Fruit fly (Drosophila melanogaster) whole organism, adult: ENCODE data around the gene SNF4Agamma.
A peak's percentile ranks its signal among the peaks of the same experiment; 100 is the strongest.

Source experiments
- CG11617 ChIP-seq: fragments of 200-800 bp; sonication (Bioruptor generic); optimal IDR thresholded peaks from 2 replicates; lab custom pipeline; 2017; ENCODE audit warnings: mild to moderate bottlenecking, missing biosample characterization, missing genetic modification reagents, missing genetic modification characterization
- CG12768 ChIP-seq: fragments of 200-800 bp; sonication (Bioruptor generic); optimal IDR thresholded peaks from 2 replicates; lab custom pipeline; 2017; ENCODE audit warnings: missing biosample characterization, missing genetic modification characterization, mild to moderate bottlenecking, moderate library complexity, missing genetic modification reagents
- CG14711 ChIP-seq: fragments of 200-800 bp; sonication (Bioruptor generic); optimal IDR thresholded peaks from 2 replicates; lab custom pipeline; 2018; ENCODE audit warnings: missing biosample characterization, mild to moderate bottlenecking, missing genetic modification characterization, moderate library complexity
- CG1620 ChIP-seq: fragments of 200-800 bp; sonication (Bioruptor generic); optimal IDR thresholded peaks from 2 replicates; lab custom pipeline; 2016; ENCODE audit warnings: missing biosample characterization, missing genetic modification characterization
- CG33017 ChIP-seq: fragments of 200-800 bp; sonication (Bioruptor generic); optimal IDR thresholded peaks from 2 replicates; lab custom pipeline; 2018; ENCODE audit warnings: missing biosample characterization, mild to moderate bottlenecking, missing genetic modification characterization, moderate library complexity
- CG5204 ChIP-seq: fragments of 200-800 bp; sonication (Bioruptor generic); optimal IDR thresholded peaks from 2 replicates; lab custom pipeline; 2016; ENCODE audit warnings: missing biosample characterization, missing genetic modification characterization
- CG7045 ChIP-seq: fragments of 200-800 bp; sonication (Bioruptor generic); optimal IDR thresholded peaks from 2 replicates; lab custom pipeline; 2017; ENCODE audit warnings: missing biosample characterization, mild to moderate bottlenecking, missing genetic modification characterization
- CG7101 ChIP-seq: fragments of 200-800 bp; sonication (Bioruptor generic); optimal IDR thresholded peaks from 2 replicates; lab custom pipeline; 2018; ENCODE audit warnings: missing biosample characterization, mild to moderate bottlenecking, missing genetic modification characterization, moderate library complexity
- Clk ChIP-seq: fragments of 200-800 bp; sonication (Bioruptor generic); optimal IDR thresholded peaks from 2 replicates; lab custom pipeline; 2017; ENCODE audit warnings: missing biosample characterization, missing genetic modification characterization
- Crg-1 ChIP-seq: fragments of 200-800 bp; sonication (Bioruptor generic); optimal IDR thresholded peaks from 2 replicates; lab custom pipeline; 2016; ENCODE audit warnings: missing biosample characterization, missing genetic modification characterization
- Hr96 ChIP-seq: fragments of 200-800 bp; sonication (Bioruptor generic); optimal IDR thresholded peaks from 2 replicates; lab custom pipeline; 2016; ENCODE audit warnings: missing biosample characterization, missing genetic modification characterization
- Mnt ChIP-seq: fragments of 200-800 bp; sonication (Bioruptor generic); optimal IDR thresholded peaks from 2 replicates; lab custom pipeline; 2016; ENCODE audit warnings: missing biosample characterization, mild to moderate bottlenecking, missing genetic modification characterization
- bab1 ChIP-seq: fragments of 200-800 bp; sonication (Bioruptor generic); optimal IDR thresholded peaks from 3 replicates; lab custom pipeline; 2019; ENCODE audit warnings: missing biosample characterization, mild to moderate bottlenecking, missing genetic modification characterization, moderate library complexity
- cic ChIP-seq: fragments of 200-800 bp; sonication (Bioruptor generic); optimal IDR thresholded peaks from 2 replicates; lab custom pipeline; 2017; ENCODE audit warnings: missing biosample characterization, mild to moderate bottlenecking, missing genetic modification characterization, moderate library complexity
- cnc ChIP-seq, 2 experiments: fragments of >200 bp; optimal IDR thresholded peaks; 2 replicates each; lab custom pipeline; 2017
- kay ChIP-seq: fragments of 200-800 bp; sonication (Bioruptor generic); peaks from one replicate; lab custom pipeline; 2016; ENCODE audit warnings: missing biosample characterization, missing genetic modification characterization, borderline replicate concordance
- ovo ChIP-seq: fragments of 200-800 bp; sonication (Bioruptor generic); optimal IDR thresholded peaks from 2 replicates; lab custom pipeline; 2016; ENCODE audit warnings: missing biosample characterization, missing genetic modification characterization
- pad ChIP-seq: fragments of 200-800 bp; sonication (Bioruptor generic); optimal IDR thresholded peaks from 3 replicates; lab custom pipeline; 2017; ENCODE audit warnings: missing biosample characterization, missing genetic modification characterization, mild to moderate bottlenecking, moderate library complexity, missing genetic modification reagents
- tj ChIP-seq: fragments of 200-800 bp; sonication (Bioruptor generic); optimal IDR thresholded peaks from 3 replicates; lab custom pipeline; 2017; ENCODE audit warnings: missing biosample characterization, mild to moderate bottlenecking, missing genetic modification characterization, moderate library complexity
- toe ChIP-seq: fragments of 200-800 bp; sonication (Bioruptor generic); optimal IDR thresholded peaks from 2 replicates; lab custom pipeline; 2016; ENCODE audit warnings: missing biosample characterization, missing genetic modification characterization

The SNF4Agamma gene

DNA sequence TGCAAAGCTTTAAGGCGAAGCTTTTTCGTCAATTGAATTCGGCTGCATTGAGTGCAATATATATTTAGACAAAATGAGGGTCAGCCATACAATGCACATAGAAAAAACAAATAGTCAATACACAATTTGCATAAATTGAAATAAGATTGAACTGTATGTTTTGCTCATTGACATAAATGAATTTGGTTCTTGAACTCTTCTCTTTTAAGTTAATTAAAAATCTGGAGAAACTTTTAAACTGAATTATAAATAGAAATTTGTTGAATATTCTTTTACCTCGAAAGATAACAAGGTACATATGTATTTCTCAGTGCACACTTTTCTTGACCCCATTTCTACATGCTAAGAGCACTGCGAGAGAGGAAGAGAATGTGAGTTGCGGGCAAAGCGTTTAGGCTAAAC lies 65.8 kb downstream of the SNF4Agamma start:
- no peak for TF ChIP-seq cic (GFP tag; lab: Kevin White, UChicago)
- no peak for TF ChIP-seq kay (GFP tag; lab: Kevin White, UChicago)
- TF ChIP-seq CG12768 (GFP tag; lab: Kevin White, UChicago), result no peak
- no peak for TF ChIP-seq CG1620 (GFP tag; lab: Kevin White, UChicago)
- TF ChIP-seq Clk (GFP tag; lab: Kevin White, UChicago), result no peak
- no peak for TF ChIP-seq CG7045 (GFP tag; lab: Kevin White, UChicago)
- no peak for TF ChIP-seq Crg-1 (GFP tag; lab: Kevin White, UChicago)
- peak; percentile 39 for TF ChIP-seq CG11617 (GFP tag; lab: Kevin White, UChicago)
- no peak for TF ChIP-seq Mnt (GFP tag; lab: Kevin White, UChicago)
- TF ChIP-seq toe (GFP tag; lab: Kevin White, UChicago), result no peak
- TF ChIP-seq CG14711 (tag; lab: Kevin White, UChicago), result peak; percentile 32
- no peak for TF ChIP-seq pad (GFP tag; lab: Kevin White, UChicago)
- TF ChIP-seq CG7101 (tag; lab: Kevin White, UChicago), result peak; percentile 54
- TF ChIP-seq ovo (GFP tag; lab: Kevin White, UChicago), result no peak
- TF ChIP-seq bab1 (GFP tag; lab: Kevin White, UChicago), result peak; percentile 1
- no peak for TF ChIP-seq cnc (optimal IDR thresholded peaks at IDR 0.05; lab: Kevin White, UChicago)
- TF ChIP-seq CG5204, result no peak
- no peak for TF ChIP-seq Hr96
- TF ChIP-seq CG33017, result peak; percentile 51
- TF ChIP-seq tj, result no peak

dm6 chr3R:21206802-21207238 lies 66.3 kb downstream of the SNF4Agamma start:
- TF ChIP-seq ovo (GFP tag; lab: Kevin White, UChicago) (peak; percentile 30), pad (GFP tag; lab: Kevin White, UChicago) (no peak), Crg-1 (GFP tag; lab: Kevin White, UChicago) (peak; percentile 39), Mnt (GFP tag; lab: Kevin White, UChicago) (peak; percentile 68), tj (no peak), CG5204 (no peak), cnc (optimal IDR thresholded peaks at IDR 0.05; lab: Kevin White, UChicago) (peak in 1 of 2 experiments; percentile 88), Clk (GFP tag; lab: Kevin White, UChicago) (no peak), cic (GFP tag; lab: Kevin White, UChicago) (peak; percentile 99), CG12768 (GFP tag; lab: Kevin White, UChicago) (peak; percentile 82), CG11617 (GFP tag; lab: Kevin White, UChicago) (peak; percentile 18), kay (GFP tag; lab: Kevin White, UChicago) (peak; percentile 90), toe (GFP tag; lab: Kevin White, UChicago) (no peak), CG7045 (GFP tag; lab: Kevin White, UChicago) (no peak), CG1620 (GFP tag; lab: Kevin White, UChicago) (no peak), CG7101 (tag; lab: Kevin White, UChicago) (peak; percentile 6), bab1 (GFP tag; lab: Kevin White, UChicago) (no peak), Hr96 (no peak), CG14711 (tag; lab: Kevin White, UChicago) (no peak), CG33017 (peak; percentile 40)

- no peak for TF ChIP-seq toe (GFP tag; lab: Kevin White, UChicago)
- no peak for TF ChIP-seq CG1620 (GFP tag; lab: Kevin White, UChicago)
- TF ChIP-seq tj, result no peak
- no peak for TF ChIP-seq cnc (optimal IDR thresholded peaks at IDR 0.05; lab: Kevin White, UChicago)
- no peak for TF ChIP-seq Mnt (GFP tag; lab: Kevin White, UChicago)
- no peak for TF ChIP-seq ovo (GFP tag; lab: Kevin White, UChicago)
- no peak for TF ChIP-seq CG5204
- TF ChIP-seq kay (GFP tag; lab: Kevin White, UChicago), result no peak
- TF ChIP-seq Clk (GFP tag; lab: Kevin White, UChicago), result no peak
- no peak for TF ChIP-seq CG7101 (tag; lab: Kevin White, UChicago)
- TF ChIP-seq bab1 (GFP tag; lab: Kevin White, UChicago), result no peak
- no peak for TF ChIP-seq CG7045 (GFP tag; lab: Kevin White, UChicago)
- no peak for TF ChIP-seq Crg-1 (GFP tag; lab: Kevin White, UChicago)
- no peak for TF ChIP-seq pad (GFP tag; lab: Kevin White, UChicago)
- TF ChIP-seq CG11617 (GFP tag; lab: Kevin White, UChicago), result no peak
- no peak for TF ChIP-seq CG14711 (tag; lab: Kevin White, UChicago)
- TF ChIP-seq CG12768 (GFP tag; lab: Kevin White, UChicago), result no peak
- TF ChIP-seq cic (GFP tag; lab: Kevin White, UChicago), result no peak
These were observed 69.5 kb downstream of the SNF4Agamma start for dm6 chr3R:21210081-21210480.

DNA sequence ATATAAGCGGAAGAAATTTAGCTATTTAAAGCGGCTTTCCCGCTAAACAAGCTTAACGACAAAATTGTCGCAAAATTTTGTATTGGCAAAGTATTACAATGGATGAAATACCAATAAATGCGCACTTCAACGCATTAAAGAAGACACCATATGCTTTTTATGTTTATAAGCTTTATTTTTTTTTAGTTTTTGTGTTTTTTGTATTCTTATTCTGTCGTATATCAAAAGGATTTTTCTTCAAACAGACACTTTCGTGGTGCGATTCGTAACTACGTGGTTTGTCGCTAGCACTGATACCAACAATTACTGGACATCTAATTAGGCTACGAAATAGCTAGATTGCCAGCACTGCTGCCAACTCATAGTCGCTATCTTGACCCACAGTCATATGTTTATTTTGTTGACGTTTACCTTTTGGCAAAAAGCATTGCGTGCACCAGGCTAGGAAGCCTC lies 74.2 kb downstream of the SNF4Agamma start, which contains the start of gene Ddrgk1:
Gene Ddrgk1 (plus strand): TSS at position 387 of the 453 bp plus-strand sequence.
- TF ChIP-seq Mnt (GFP tag; lab: Kevin White, UChicago) (peak; percentile 18), Crg-1 (GFP tag; lab: Kevin White, UChicago) (no peak), bab1 (GFP tag; lab: Kevin White, UChicago) (no peak), tj (peak; percentile 63), ovo (GFP tag; lab: Kevin White, UChicago) (peak; percentile 3)

DNA sequence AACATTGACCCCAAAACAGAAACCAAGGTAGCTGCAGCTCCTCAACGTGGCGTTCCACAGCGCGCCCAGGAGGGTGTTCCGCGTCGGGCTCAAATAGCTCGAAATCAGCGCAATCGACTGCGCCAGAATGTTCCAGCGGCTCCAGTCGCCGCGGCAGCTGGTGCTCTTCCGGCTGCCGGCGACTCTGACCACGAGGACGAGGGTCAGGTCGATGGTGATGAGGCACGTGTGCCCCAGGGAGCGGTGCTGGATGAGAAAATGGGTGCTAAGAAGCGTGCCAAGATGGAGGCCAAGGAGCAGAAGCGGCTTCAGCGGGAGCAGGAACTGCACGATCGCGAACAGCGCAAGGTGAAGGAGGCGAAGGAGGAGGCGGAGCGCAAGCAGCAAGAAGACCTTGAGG lies 74.8 kb downstream of the SNF4Agamma start:
- TF ChIP-seq Mnt (GFP tag; lab: Kevin White, UChicago), result no peak
- no peak for TF ChIP-seq pad (GFP tag; lab: Kevin White, UChicago)
- TF ChIP-seq CG1620 (GFP tag; lab: Kevin White, UChicago), result no peak
- no peak for TF ChIP-seq Crg-1 (GFP tag; lab: Kevin White, UChicago)
- TF ChIP-seq CG12768 (GFP tag; lab: Kevin White, UChicago), result no peak
- no peak for TF ChIP-seq CG5204
- no peak for TF ChIP-seq cnc (optimal IDR thresholded peaks at IDR 0.05; lab: Kevin White, UChicago)
- TF ChIP-seq CG7045 (GFP tag; lab: Kevin White, UChicago), result no peak
- no peak for TF ChIP-seq Clk (GFP tag; lab: Kevin White, UChicago)
- TF ChIP-seq cic (GFP tag; lab: Kevin White, UChicago), result no peak
- TF ChIP-seq tj, result no peak
- TF ChIP-seq bab1 (GFP tag; lab: Kevin White, UChicago), result no peak
- TF ChIP-seq CG7101 (tag; lab: Kevin White, UChicago), result no peak
- TF ChIP-seq kay (GFP tag; lab: Kevin White, UChicago), result no peak
- no peak for TF ChIP-seq CG11617 (GFP tag; lab: Kevin White, UChicago)
- TF ChIP-seq CG33017, result no peak
- TF ChIP-seq CG14711 (tag; lab: Kevin White, UChicago), result no peak
